Worm (Caenorhabditis elegans): ENCODE results near the gene F45B8.5.
A peak's percentile ranks its signal among the peaks of the same experiment; 100 is the strongest.

The F45B8.5 gene

ce11 chrX:15008697-15009096 is 42.8 kb downstream of the F45B8.5 start:
- TF ChIP-seq ztf-1 (GFP tag; conservative IDR thresholded peaks at IDR 0.05), result no peak
- TF ChIP-seq lin-11 (tag; optimal IDR thresholded peaks at IDR 0.05), result no peak
- no peak for TF ChIP-seq skn-1 (tag; optimal IDR thresholded peaks at IDR 0.05)
- no peak for TF ChIP-seq alr-1 (tag; optimal IDR thresholded peaks at IDR 0.05)
- no peak for TF ChIP-seq fos-1 (tag; optimal IDR thresholded peaks at IDR 0.05)

- no peak for TF ChIP-seq nhr-23 (tag; optimal IDR thresholded peaks at IDR 0.05)
- TF ChIP-seq snpc-4 (tag; optimal IDR thresholded peaks at IDR 0.05), result peak; percentile 75
- TF ChIP-seq unc-62 (GFP tag; optimal IDR thresholded peaks at IDR 0.05), result no peak
Measured at ce11 chrX:15010941-15011340, 45.1 kb downstream of the F45B8.5 start.

- TF ChIP-seq F13H6.1 (tag; optimal IDR thresholded peaks at IDR 0.05) (no peak), snpc-4 (tag; optimal IDR thresholded peaks at IDR 0.05) (peak; percentile 12), ceh-16 (tag; optimal IDR thresholded peaks at IDR 0.05) (no peak), crh-2 (tag; optimal IDR thresholded peaks at IDR 0.05) (no peak), Y55F3AM.14 (GFP tag; optimal IDR thresholded peaks at IDR 0.05) (no peak), peb-1 (tag; optimal IDR thresholded peaks at IDR 0.05) (no peak), blmp-1 (tag; optimal IDR thresholded peaks at IDR 0.05; ENCODE audit: insufficient read depth) (no peak), lsy-2 (tag; optimal IDR thresholded peaks at IDR 0.05) (peak in 1 of 2 experiments; percentile 5), ztf-1 (GFP tag; conservative IDR thresholded peaks at IDR 0.05) (no peak), nhr-6 (tag; optimal IDR thresholded peaks at IDR 0.05) (no peak), mdl-1 (tag; optimal IDR thresholded peaks at IDR 0.05) (no peak), ztf-4 (tag; optimal IDR thresholded peaks at IDR 0.05) (no peak), nhr-77 (tag; optimal IDR thresholded peaks at IDR 0.05) (no peak), mab-5 (tag; optimal IDR thresholded peaks at IDR 0.05) (peak; percentile 67), nhr-11 (tag; optimal IDR thresholded peaks at IDR 0.05) (no peak)
Measured at ce11 chrX:15011526-15012274, 45.8 kb downstream of the F45B8.5 start.

ce11 chrX:15013941-15014453 is 48.1 kb downstream of the F45B8.5 start:
- TF ChIP-seq nhr-129 (tag; optimal IDR thresholded peaks at IDR 0.05) (peak; percentile 28), lsy-2 (tag; optimal IDR thresholded peaks at IDR 0.05) (peak in 1 of 2 experiments; percentile 13), C34F6.9 (tag; optimal IDR thresholded peaks at IDR 0.05) (peak; percentile 16), dmd-4 (tag; optimal IDR thresholded peaks at IDR 0.05) (no peak), F13H6.1 (tag; optimal IDR thresholded peaks at IDR 0.05) (peak; percentile 23)

- TF ChIP-seq C34F6.9 (tag; optimal IDR thresholded peaks at IDR 0.05) (no peak), ztf-4 (tag; optimal IDR thresholded peaks at IDR 0.05) (no peak), sma-9 (GFP tag; optimal IDR thresholded peaks at IDR 0.05) (no peak), sma-9 (tag; optimal IDR thresholded peaks at IDR 0.05) (no peak), R02D3.7 (tag; optimal IDR thresholded peaks at IDR 0.05) (no peak), ama-1 (optimal IDR thresholded peaks at IDR 0.05) (no peak), mbf-1 (tag; optimal IDR thresholded peaks at IDR 0.05) (no peak), unc-55 (GFP tag; optimal IDR thresholded peaks at IDR 0.05) (peak; percentile 42), F13H6.1 (tag; optimal IDR thresholded peaks at IDR 0.05) (no peak), ceh-16 (tag; optimal IDR thresholded peaks at IDR 0.05) (no peak), ztf-11 (tag; optimal IDR thresholded peaks at IDR 0.05) (no peak), nhr-12 (tag; optimal IDR thresholded peaks at IDR 0.05) (no peak), fos-1 (tag; optimal IDR thresholded peaks at IDR 0.05) (no peak), egl-27 (tag; optimal IDR thresholded peaks at IDR 0.05) (peak; percentile 11), dmd-4 (tag; optimal IDR thresholded peaks at IDR 0.05) (no peak), blmp-1 (tag; optimal IDR thresholded peaks at IDR 0.05; ENCODE audit: insufficient read depth) (no peak)
Measured at ce11 chrX:15016102-15016501, 50.2 kb downstream of the F45B8.5 start.

Data from whole organism, L2 larva.